Worm (Caenorhabditis elegans): ENCODE data around the gene dsh-1.

ce11 chrII:5268977-5269376 is 43.8 kb upstream of the dsh-1 start:
- TF ChIP-seq zag-1 (tag; optimal IDR thresholded peaks at IDR 0.05) (no peak), ztf-7 (tag; optimal IDR thresholded peaks at IDR 0.05) (no peak), unc-130 (GFP tag; optimal IDR thresholded peaks at IDR 0.05) (no peak), ZK337.2 (GFP tag; IDR thresholded peaks at IDR 0.05) (no peak), F49E8.2 (tag; optimal IDR thresholded peaks at IDR 0.05; ENCODE audit: borderline replicate concordance) (no peak), mxl-3 (GFP tag; optimal IDR thresholded peaks at IDR 0.05) (no peak), attf-4 (tag; optimal IDR thresholded peaks at IDR 0.05) (no peak), nhr-76 (tag; optimal IDR thresholded peaks at IDR 0.05) (no peak), Y75B8A.6 (GFP tag; IDR thresholded peaks at IDR 0.05) (no peak), ama-1 (optimal IDR thresholded peaks at IDR 0.05) (no peak), zfp-2 (tag; optimal IDR thresholded peaks at IDR 0.05) (no peak), madf-5 (GFP tag; IDR thresholded peaks at IDR 0.05) (no peak)

All from whole organism, L4 larva.